Fruit fly (Drosophila melanogaster) whole organism, embryonic: ENCODE measurements around the gene nonC.
A peak's percentile ranks its signal among the peaks of the same experiment; 100 is the strongest.

Source experiments
- Atf3 ChIP-seq: fragments of 200-800 bp; sonication (Bioruptor generic); optimal IDR thresholded peaks from 3 replicates; lab custom pipeline; 2016; ENCODE audit warnings: missing biosample characterization, missing genetic modification characterization
- BtbVII ChIP-seq: fragments of 200-800 bp; sonication (Bioruptor generic); optimal IDR thresholded peaks from 3 replicates; lab custom pipeline; 2017; ENCODE audit warnings: missing biosample characterization, mild to moderate bottlenecking, missing genetic modification characterization
- CG10321 ChIP-seq: fragments of 200-800 bp; sonication (Bioruptor generic); IDR thresholded peaks from 2 replicates; pipeline ENCODE4 v1.3.6; 2022; ENCODE audit warnings: missing biosample characterization, missing genetic modification characterization
- CG10462 ChIP-seq: fragments of 200-800 bp; sonication (Bioruptor generic); optimal IDR thresholded peaks from 2 replicates; lab custom pipeline; 2016; ENCODE audit warnings: missing biosample characterization, missing genetic modification characterization
- CG11093 ChIP-seq: fragments of 200-800 bp; sonication (Bioruptor generic); IDR thresholded peaks from 3 replicates; pipeline ENCODE4 v1.3.6; 2022; ENCODE audit warnings: missing biosample characterization, missing genetic modification characterization
- CG11560 ChIP-seq: fragments of 200-800 bp; sonication (Bioruptor generic); IDR thresholded peaks from 3 replicates; pipeline ENCODE4 v1.3.6; 2022; ENCODE audit warnings: missing biosample characterization, missing genetic modification characterization
- CG12104 ChIP-seq: fragments of 200-800 bp; sonication (Bioruptor generic); optimal IDR thresholded peaks from 3 replicates; lab custom pipeline; 2016; ENCODE audit warnings: missing biosample characterization, missing genetic modification characterization
- CG13287 ChIP-seq: fragments of 200-800 bp; sonication (Bioruptor generic); IDR thresholded peaks from 2 replicates; pipeline ENCODE4 v1.3.6; 2022; ENCODE audit warnings: missing biosample characterization, missing genetic modification characterization; ENCODE audit not compliant: partially characterized antibody
- CG14050 ChIP-seq: fragments of 200-800 bp; sonication (Bioruptor generic); IDR thresholded peaks from 3 replicates; pipeline ENCODE4 v1.3.6; 2022; ENCODE audit warnings: missing biosample characterization, missing genetic modification characterization
- CG15269 ChIP-seq: fragments of 200-800 bp; sonication (Bioruptor generic); optimal IDR thresholded peaks from 2 replicates; lab custom pipeline; 2018; ENCODE audit warnings: missing biosample characterization, mild to moderate bottlenecking, missing genetic modification characterization, moderate library complexity
- CG1529 ChIP-seq: fragments of 200-800 bp; sonication (Bioruptor generic); optimal IDR thresholded peaks from 3 replicates; lab custom pipeline; 2018; ENCODE audit warnings: missing biosample characterization, missing genetic modification characterization
- CG15514 ChIP-seq: fragments of 200-800 bp; sonication (Bioruptor generic); optimal IDR thresholded peaks from 3 replicates; lab custom pipeline; 2017; ENCODE audit warnings: missing biosample characterization, missing genetic modification characterization, mild to moderate bottlenecking, moderate library complexity, missing genetic modification reagents
- CG15696 ChIP-seq: fragments of 200-800 bp; sonication (Bioruptor generic); optimal IDR thresholded peaks from 2 replicates; lab custom pipeline; 2019; ENCODE audit warnings: missing biosample characterization, mild to moderate bottlenecking, missing genetic modification characterization, moderate library complexity
- CG1792 ChIP-seq: fragments of 200-800 bp; sonication (Bioruptor generic); optimal IDR thresholded peaks from 2 replicates; lab custom pipeline; 2016; ENCODE audit warnings: missing biosample characterization, missing genetic modification characterization
- CG2120 ChIP-seq: fragments of 200-800 bp; sonication (Bioruptor generic); optimal IDR thresholded peaks from 3 replicates; lab custom pipeline; 2016; ENCODE audit warnings: missing biosample characterization, missing genetic modification characterization
- CG3163 ChIP-seq: fragments of 200-800 bp; sonication (Bioruptor generic); optimal IDR thresholded peaks from 3 replicates; lab custom pipeline; 2016; ENCODE audit warnings: missing biosample characterization, missing genetic modification characterization
- CG3407 ChIP-seq: fragments of 200-800 bp; sonication (Bioruptor generic); optimal IDR thresholded peaks from 2 replicates; lab custom pipeline; 2018; ENCODE audit warnings: missing biosample characterization, mild to moderate bottlenecking, missing genetic modification characterization
- CG34376 ChIP-seq: fragments of 200-800 bp; sonication (Bioruptor generic); optimal IDR thresholded peaks from 2 replicates; lab custom pipeline; 2018; ENCODE audit warnings: missing biosample characterization, mild to moderate bottlenecking, missing genetic modification characterization
- CG5180 ChIP-seq: fragments of 200-800 bp; sonication (Bioruptor generic); optimal IDR thresholded peaks from 3 replicates; lab custom pipeline; 2017; ENCODE audit warnings: missing biosample characterization, missing genetic modification characterization, mild to moderate bottlenecking, moderate library complexity, missing genetic modification reagents
- CG7556 ChIP-seq: fragments of 200-800 bp; sonication (Bioruptor generic); optimal IDR thresholded peaks from 2 replicates; lab custom pipeline; 2017; ENCODE audit warnings: missing biosample characterization, mild to moderate bottlenecking, missing genetic modification characterization
- CG7786 ChIP-seq: fragments of 200-800 bp; sonication (Bioruptor generic); optimal IDR thresholded peaks from 2 replicates; lab custom pipeline; 2016; ENCODE audit warnings: missing biosample characterization, missing genetic modification characterization
- CG8359 ChIP-seq: fragments of 200-800 bp; sonication (Bioruptor generic); optimal IDR thresholded peaks from 2 replicates; lab custom pipeline; 2017; ENCODE audit warnings: missing biosample characterization, mild to moderate bottlenecking, missing genetic modification characterization, borderline replicate concordance
- CG8478 ChIP-seq: fragments of >200 bp; optimal IDR thresholded peaks from 2 replicates; lab custom pipeline; 2018
- Dfd ChIP-seq, 2 experiments: fragments of >200 bp; optimal IDR thresholded peaks; 2 replicates each; lab custom pipeline; 2017; ENCODE audit warnings: missing biosample characterization in 2 of 2, missing genetic modification characterization in 2 of 2
- ERR ChIP-seq: fragments of 200-800 bp; sonication (Bioruptor generic); optimal IDR thresholded peaks from 2 replicates; lab custom pipeline; 2016; ENCODE audit warnings: missing biosample characterization, missing genetic modification characterization
- MBD-R2 ChIP-seq: fragments of 200-800 bp; sonication (Bioruptor generic); IDR thresholded peaks from 2 replicates; pipeline ENCODE4 v1.3.6; 2022; ENCODE audit warnings: missing biosample characterization, missing genetic modification characterization
- Mes4 ChIP-seq: fragments of 200-800 bp; sonication (Bioruptor generic); optimal IDR thresholded peaks from 2 replicates; lab custom pipeline; 2016; ENCODE audit warnings: missing biosample characterization, missing genetic modification characterization
- Myb ChIP-seq: fragments of 200-800 bp; sonication (Bioruptor generic); optimal IDR thresholded peaks from 2 replicates; lab custom pipeline; 2016; ENCODE audit warnings: missing biosample characterization, missing genetic modification characterization
- NFAT ChIP-seq: fragments of 200-800 bp; sonication (Bioruptor generic); IDR thresholded peaks from 2 replicates; pipeline ENCODE4 v1.3.6; 2022; ENCODE audit warnings: missing biosample characterization, missing genetic modification characterization
- Nf-YC ChIP-seq: fragments of 200-800 bp; optimal IDR thresholded peaks from 3 replicates; lab custom pipeline; 2019; ENCODE audit warnings: missing biosample characterization, mild to moderate bottlenecking, missing genetic modification characterization, moderate library complexity
- Oli ChIP-seq: fragments of 200-800 bp; sonication (Bioruptor generic); optimal IDR thresholded peaks from 2 replicates; lab custom pipeline; 2018; ENCODE audit warnings: missing biosample characterization, mild to moderate bottlenecking, missing genetic modification characterization, moderate library complexity
- Ptx1 ChIP-seq: fragments of 200-800 bp; sonication (Bioruptor generic); IDR thresholded peaks from 2 replicates; pipeline ENCODE4 v1.3.6; 2022; ENCODE audit warnings: missing biosample characterization, missing genetic modification characterization
- Rx ChIP-seq: fragments of 200-800 bp; sonication (Bioruptor generic); IDR thresholded peaks from 2 replicates; pipeline ENCODE4 v1.3.6; 2022; ENCODE audit warnings: missing biosample characterization, missing genetic modification characterization
- Side ChIP-seq: fragments of 200-800 bp; sonication (Bioruptor generic); optimal IDR thresholded peaks from 2 replicates; lab custom pipeline; 2016; ENCODE audit warnings: missing biosample characterization, missing genetic modification characterization
- Taf1 ChIP-seq: fragments of 200-800 bp; sonication (Bioruptor generic); IDR thresholded peaks from 2 replicates; pipeline ENCODE4 v1.3.6; 2022; ENCODE audit warnings: missing biosample characterization, missing genetic modification characterization
- abd-A ChIP-seq: fragments of 200-800 bp; sonication (Bioruptor generic); optimal IDR thresholded peaks from 3 replicates; lab custom pipeline; 2019; ENCODE audit warnings: missing biosample characterization, mild to moderate bottlenecking, missing genetic modification characterization, moderate library complexity
- al ChIP-seq: fragments of 200-800 bp; sonication (Bioruptor generic); IDR thresholded peaks from 2 replicates; pipeline ENCODE4 v1.3.6; 2022; ENCODE audit warnings: missing biosample characterization, missing genetic modification characterization
- bab2 ChIP-seq: fragments of 200-800 bp; sonication (Bioruptor generic); optimal IDR thresholded peaks from 2 replicates; lab custom pipeline; 2016; ENCODE audit warnings: missing biosample characterization, missing genetic modification characterization
- btn ChIP-seq: fragments of 200-800 bp; sonication (Bioruptor generic); optimal IDR thresholded peaks from 2 replicates; lab custom pipeline; 2016; ENCODE audit warnings: missing biosample characterization, missing genetic modification characterization
- gce ChIP-seq: fragments of 200-800 bp; sonication (Bioruptor generic); IDR thresholded peaks from 3 replicates; pipeline ENCODE4 v1.3.6; 2022; ENCODE audit warnings: missing biosample characterization, missing genetic modification characterization
- ham ChIP-seq: fragments of 200-800 bp; sonication (Bioruptor generic); IDR thresholded peaks from 2 replicates; pipeline ENCODE4 v1.3.6; 2022; ENCODE audit warnings: missing biosample characterization, missing genetic modification characterization
- hkb ChIP-seq, 2 experiments: fragments of 200-800 bp in 1 of 2; fragments of >200 bp in 1 of 2; sonication (Bioruptor generic) in 1 of 2; IDR thresholded peaks in 1 of 2; optimal IDR thresholded peaks in 1 of 2; 2 replicates each; pipeline versions ENCODE4 v1.3.6 to Lab custom; 2017 to 2022; ENCODE audit warnings: missing biosample characterization in 1 of 2, missing genetic modification characterization in 1 of 2
- klu ChIP-seq: fragments of 200-800 bp; sonication (Bioruptor generic); IDR thresholded peaks from 2 replicates; pipeline ENCODE4 v1.3.6; 2022; ENCODE audit warnings: missing biosample characterization, missing genetic modification characterization
- lbe ChIP-seq: fragments of 200-800 bp; sonication (Bioruptor generic); optimal IDR thresholded peaks from 2 replicates; lab custom pipeline; 2016; ENCODE audit warnings: missing biosample characterization, mild to moderate bottlenecking, missing genetic modification characterization
- ranshi ChIP-seq: fragments of 200-800 bp; sonication (Bioruptor generic); IDR thresholded peaks from 2 replicates; pipeline ENCODE4 v1.3.6; 2022; ENCODE audit warnings: missing biosample characterization, missing genetic modification characterization
- sd ChIP-seq: fragments of 200-800 bp; sonication (Bioruptor generic); optimal IDR thresholded peaks from 3 replicates; lab custom pipeline; 2018; ENCODE audit warnings: missing biosample characterization, mild to moderate bottlenecking, missing genetic modification characterization, moderate library complexity
- tna ChIP-seq: fragments of 200-800 bp; sonication (Bioruptor generic); IDR thresholded peaks from 2 replicates; pipeline ENCODE4 v1.3.6; 2022; ENCODE audit warnings: missing biosample characterization, missing genetic modification characterization; ENCODE audit not compliant: partially characterized antibody
- trh ChIP-seq: fragments of 200-800 bp; sonication (Bioruptor generic); optimal IDR thresholded peaks from 2 replicates; lab custom pipeline; 2016; ENCODE audit warnings: missing biosample characterization, missing genetic modification characterization
- unpg ChIP-seq: fragments of 200-800 bp; sonication (Bioruptor generic); optimal IDR thresholded peaks from 3 replicates; lab custom pipeline; 2018; ENCODE audit warnings: missing biosample characterization, mild to moderate bottlenecking, missing genetic modification characterization, moderate library complexity

The nonC gene

dm6 chrX:6855366-6856200, 31.3 kb downstream of the nonC start (continued):
- TF ChIP-seq CG10462 (GFP tag; lab: Kevin White, UChicago) = peak; percentile 62
- TF ChIP-seq sd (tag; lab: Kevin White, UChicago) = peak; percentile 69
- TF ChIP-seq Myb (GFP tag; lab: Kevin White, UChicago) = peak; percentile 50
- no peak for TF ChIP-seq Dfd (GFP tag; optimal IDR thresholded peaks at IDR 0.05; lab: Kevin White, UChicago)
- TF ChIP-seq ERR (GFP tag; lab: Kevin White, UChicago) = no peak
- TF ChIP-seq CG1529 (GFP tag; lab: Kevin White, UChicago) = peak; percentile 89
- TF ChIP-seq NFAT (GFP tag; lab: Robert Waterston, UW) = no peak
- TF ChIP-seq CG2120 (GFP tag; lab: Kevin White, UChicago) = peak; percentile 80
- peak; percentile 94 for TF ChIP-seq CG7556 (GFP tag; lab: Kevin White, UChicago)
- TF ChIP-seq Mes4 (GFP tag; lab: Kevin White, UChicago) = peak; percentile 76
- peak; percentile 44; the same call in 1 of the 2 replicates for TF ChIP-seq ranshi (GFP tag; lab: Robert Waterston, UW)
- TF ChIP-seq trh (GFP tag; lab: Kevin White, UChicago) = peak; percentile 68
- TF ChIP-seq CG3163 (GFP tag; lab: Kevin White, UChicago) = peak; percentile 3
- TF ChIP-seq CG7786 (GFP tag; lab: Kevin White, UChicago) = peak; percentile 75
- TF ChIP-seq hkb (optimal IDR thresholded peaks at IDR 0.05; lab: Kevin White, UChicago) = no peak
- TF ChIP-seq hkb (GFP tag; IDR thresholded peaks at IDR 0.05; lab: Robert Waterston, UW) = peak; percentile 65
- peak; percentile 18 for TF ChIP-seq CG34376 (GFP tag; lab: Kevin White, UChicago)
- peak; percentile 78 for TF ChIP-seq bab2 (GFP tag; lab: Kevin White, UChicago)
- peak; percentile 60 for TF ChIP-seq Side (GFP tag; lab: Kevin White, UChicago)
- TF ChIP-seq CG3407 = peak; percentile 86
- TF ChIP-seq gce (GFP tag; lab: Robert Waterston, UW) = peak; percentile 33; the same call in 1 of the 3 replicates
- TF ChIP-seq CG10321 (GFP tag; lab: Robert Waterston, UW) = peak; percentile 75; the same call in 1 of the 2 replicates
- TF ChIP-seq CG8478 (lab: Kevin White, UChicago) = no peak
- no peak for TF ChIP-seq ham
- no peak for TF ChIP-seq CG11560 (tag; lab: Robert Waterston, UW)
- TF ChIP-seq CG8359 (GFP tag; lab: Kevin White, UChicago) = peak; percentile 81
- TF ChIP-seq CG5180 (GFP tag; lab: Kevin White, UChicago) = peak; percentile 51
- TF ChIP-seq BtbVII (GFP tag; lab: Kevin White, UChicago) = peak; percentile 47
- no peak for TF ChIP-seq tna (GFP tag; lab: Robert Waterston, UW)
- TF ChIP-seq Rx = peak; percentile 32; the same call in 1 of the 2 replicates
- peak; percentile 96 for TF ChIP-seq CG15269 (tag; lab: Kevin White, UChicago)
- no peak for TF ChIP-seq al (GFP tag; lab: Robert Waterston, UW)
- TF ChIP-seq CG14050 (GFP tag; lab: Robert Waterston, UW) = peak; percentile 83
- no peak for TF ChIP-seq klu (GFP tag; lab: Robert Waterston, UW)
- peak; percentile 29 for TF ChIP-seq CG15514 (GFP tag; lab: Kevin White, UChicago)
- no peak for TF ChIP-seq MBD-R2 (GFP tag; lab: Robert Waterston, UW)
- TF ChIP-seq Nf-YC = peak; percentile 50
- TF ChIP-seq Oli (tag; lab: Kevin White, UChicago) = peak; percentile 96
- TF ChIP-seq lbe (GFP tag; lab: Kevin White, UChicago) = peak; percentile 47
- TF ChIP-seq Atf3 = peak; percentile 83
- peak; percentile 94 for TF ChIP-seq unpg (GFP tag; lab: Kevin White, UChicago)
- TF ChIP-seq CG1792 (GFP tag; lab: Kevin White, UChicago) = peak; percentile 25
- TF ChIP-seq CG11093 = peak; percentile 71
- peak; percentile 93 for TF ChIP-seq abd-A (tag; lab: Kevin White, UChicago)
- TF ChIP-seq CG15696 (tag; lab: Kevin White, UChicago) = peak; percentile 15
- TF ChIP-seq Taf1 = no peak
- TF ChIP-seq btn (GFP tag; lab: Kevin White, UChicago) = peak; percentile 14
- peak; percentile 78 for TF ChIP-seq CG12104
- TF ChIP-seq CG13287 (GFP tag; lab: Robert Waterston, UW) = no peak
- peak; percentile 79 for TF ChIP-seq Ptx1
